Fruit fly (Drosophila melanogaster): ENCODE results near the gene Polr3G.

Gene Polr3G

DNA sequence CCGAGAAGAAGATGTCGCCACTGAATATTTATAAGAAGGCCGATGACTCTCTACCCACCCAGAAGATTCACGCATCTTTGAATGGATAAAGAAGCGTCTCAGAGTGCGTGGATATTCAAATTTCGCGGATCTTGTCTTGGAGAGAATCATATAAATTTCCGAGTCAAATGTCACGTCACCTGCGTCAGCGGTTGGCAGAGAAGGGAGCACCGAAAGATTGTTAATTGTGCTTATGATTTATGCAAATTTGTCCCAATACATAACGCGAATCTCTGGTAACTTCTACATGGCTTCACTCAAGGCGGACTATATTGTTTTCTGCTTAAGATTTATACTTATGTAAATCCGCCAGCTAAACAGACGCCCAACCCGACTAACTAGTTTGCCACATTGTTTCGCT lies 35.8 kb downstream of the Polr3G start:
- no peak for TF ChIP-seq CG5204 (GFP tag; optimal IDR thresholded peaks at IDR 0.05)
- no peak for TF ChIP-seq Crg-1 (GFP tag; optimal IDR thresholded peaks at IDR 0.05)
- no peak for TF ChIP-seq bab1 (GFP tag; optimal IDR thresholded peaks at IDR 0.05)

dm6 chr3L:17388895-17389294 lies 38.0 kb downstream of the Polr3G start, which contains the start of gene CG13731:
Gene CG13731 (minus strand): TSS chr3L:17388956.
- TF ChIP-seq CG33017 (tag; optimal IDR thresholded peaks at IDR 0.05): no peak
- no peak for TF ChIP-seq toe (GFP tag; optimal IDR thresholded peaks at IDR 0.05)
- TF ChIP-seq pad (GFP tag; optimal IDR thresholded peaks at IDR 0.05): no peak
- no peak for TF ChIP-seq CG14711 (tag; optimal IDR thresholded peaks at IDR 0.05)
- no peak for TF ChIP-seq CG7101 (tag; optimal IDR thresholded peaks at IDR 0.05)
- no peak for TF ChIP-seq CG12768 (GFP tag; optimal IDR thresholded peaks at IDR 0.05)
- no peak for TF ChIP-seq cnc (optimal IDR thresholded peaks at IDR 0.05)
- TF ChIP-seq Mnt (GFP tag; optimal IDR thresholded peaks at IDR 0.05): no peak
- no peak for TF ChIP-seq Crg-1 (GFP tag; optimal IDR thresholded peaks at IDR 0.05)
- TF ChIP-seq Clk (GFP tag; optimal IDR thresholded peaks at IDR 0.05): no peak
- TF ChIP-seq CG11617 (GFP tag; optimal IDR thresholded peaks at IDR 0.05): no peak
- no peak for TF ChIP-seq ovo (GFP tag; optimal IDR thresholded peaks at IDR 0.05)

- TF ChIP-seq CG12768 (GFP tag; optimal IDR thresholded peaks at IDR 0.05) (no peak), ovo (GFP tag; optimal IDR thresholded peaks at IDR 0.05) (no peak), Mnt (GFP tag; optimal IDR thresholded peaks at IDR 0.05) (no peak), pad (GFP tag; optimal IDR thresholded peaks at IDR 0.05) (no peak), CG1620 (GFP tag; optimal IDR thresholded peaks at IDR 0.05) (no peak), CG7101 (tag; optimal IDR thresholded peaks at IDR 0.05) (no peak), CG5204 (GFP tag; optimal IDR thresholded peaks at IDR 0.05) (no peak), bab1 (GFP tag; optimal IDR thresholded peaks at IDR 0.05) (no peak), CG7045 (GFP tag; optimal IDR thresholded peaks at IDR 0.05) (no peak), cnc (optimal IDR thresholded peaks at IDR 0.05) (no peak), tj (GFP tag; optimal IDR thresholded peaks at IDR 0.05) (no peak), Hr96 (GFP tag; optimal IDR thresholded peaks at IDR 0.05) (no peak), CG14711 (tag; optimal IDR thresholded peaks at IDR 0.05) (no peak), CG11617 (GFP tag; optimal IDR thresholded peaks at IDR 0.05) (no peak), Clk (GFP tag; optimal IDR thresholded peaks at IDR 0.05) (no peak), kay (GFP tag; ENCODE audit: borderline replicate concordance) (no peak), cic (GFP tag; optimal IDR thresholded peaks at IDR 0.05) (no peak), toe (GFP tag; optimal IDR thresholded peaks at IDR 0.05) (no peak), CG33017 (tag; optimal IDR thresholded peaks at IDR 0.05) (no peak)
These were observed 40.1 kb downstream of the Polr3G start for dm6 chr3L:17386612-17387382.

DNA sequence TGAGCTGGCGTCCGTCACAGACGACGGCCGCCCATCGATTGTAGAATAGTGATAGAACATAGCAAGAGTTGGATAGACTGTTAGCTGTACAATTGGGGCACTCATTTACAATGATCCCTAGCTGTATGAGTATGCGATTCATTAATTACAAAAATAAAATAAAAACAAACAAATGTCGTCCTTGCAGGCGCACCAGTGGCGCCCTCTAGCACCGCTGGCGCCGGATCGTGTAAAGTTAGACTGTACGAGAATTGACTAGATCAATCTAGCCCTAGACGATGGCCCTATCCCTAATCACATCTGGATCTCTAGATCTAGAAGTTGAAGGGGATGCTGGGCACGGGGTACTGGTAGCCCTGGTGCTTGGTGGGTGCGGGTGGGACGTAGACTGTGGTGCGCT lies 43.2 kb downstream of the Polr3G start:
- no peak for TF ChIP-seq toe (GFP tag; optimal IDR thresholded peaks at IDR 0.05)
- TF ChIP-seq CG5204 (GFP tag; optimal IDR thresholded peaks at IDR 0.05): no peak
- no peak for TF ChIP-seq CG33017 (tag; optimal IDR thresholded peaks at IDR 0.05)
- no peak for TF ChIP-seq Hr96 (GFP tag; optimal IDR thresholded peaks at IDR 0.05)
- no peak for TF ChIP-seq Clk (GFP tag; optimal IDR thresholded peaks at IDR 0.05)
- no peak for TF ChIP-seq ovo (GFP tag; optimal IDR thresholded peaks at IDR 0.05)
- no peak for TF ChIP-seq CG1620 (GFP tag; optimal IDR thresholded peaks at IDR 0.05)
- TF ChIP-seq tj (GFP tag; optimal IDR thresholded peaks at IDR 0.05): no peak
- no peak for TF ChIP-seq CG11617 (GFP tag; optimal IDR thresholded peaks at IDR 0.05)
- TF ChIP-seq bab1 (GFP tag; optimal IDR thresholded peaks at IDR 0.05): no peak
- no peak for TF ChIP-seq cic (GFP tag; optimal IDR thresholded peaks at IDR 0.05)
- TF ChIP-seq cnc (optimal IDR thresholded peaks at IDR 0.05): no peak
- TF ChIP-seq CG14711 (tag; optimal IDR thresholded peaks at IDR 0.05): no peak
- no peak for TF ChIP-seq CG12768 (GFP tag; optimal IDR thresholded peaks at IDR 0.05)

DNA sequence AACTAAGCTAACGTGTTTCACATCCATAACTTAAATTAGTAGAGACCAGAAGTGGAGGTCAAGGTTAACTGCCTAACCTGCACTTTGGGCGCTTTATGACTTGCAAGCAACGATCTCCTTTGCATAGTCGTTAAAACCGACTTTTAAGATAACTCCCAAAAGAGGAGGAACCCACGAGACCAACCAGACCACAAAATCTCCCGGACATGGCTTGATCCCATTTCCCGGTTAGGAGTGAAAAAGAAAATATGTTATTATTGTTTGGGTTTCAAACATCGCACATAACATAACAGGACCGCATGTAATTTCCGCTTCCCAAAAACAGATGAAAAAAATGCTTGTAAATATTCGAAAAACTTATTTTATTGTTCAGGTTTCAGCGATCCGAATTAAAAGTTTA lies 43.6 kb downstream of the Polr3G start:
- TF ChIP-seq pad (GFP tag; optimal IDR thresholded peaks at IDR 0.05) (no peak), Crg-1 (GFP tag; optimal IDR thresholded peaks at IDR 0.05) (no peak), toe (GFP tag; optimal IDR thresholded peaks at IDR 0.05) (no peak), CG1620 (GFP tag; optimal IDR thresholded peaks at IDR 0.05) (no peak), CG14711 (tag; optimal IDR thresholded peaks at IDR 0.05) (no peak), cic (GFP tag; optimal IDR thresholded peaks at IDR 0.05) (no peak), CG12768 (GFP tag; optimal IDR thresholded peaks at IDR 0.05) (no peak), ovo (GFP tag; optimal IDR thresholded peaks at IDR 0.05) (no peak)

DNA sequence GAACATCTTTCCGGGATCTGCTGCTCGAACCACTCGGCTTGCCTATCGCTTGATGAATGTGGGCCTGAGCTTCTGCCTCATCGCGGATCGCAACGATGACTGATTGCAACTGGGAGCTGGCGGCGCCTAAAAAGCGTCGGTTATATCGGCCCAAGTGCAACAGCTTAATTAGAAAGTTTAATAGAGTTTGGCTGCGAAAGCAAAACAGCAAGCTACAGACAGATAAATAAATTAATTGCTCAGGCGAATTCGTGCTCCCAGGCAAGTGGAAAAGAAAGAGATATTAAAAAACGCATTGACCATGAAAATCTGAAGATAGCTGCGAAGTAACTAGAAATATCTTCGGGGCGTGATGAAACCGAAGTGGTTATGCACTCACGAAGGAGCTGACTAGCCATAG lies 44.3 kb downstream of the Polr3G start, which contains the start of gene CG13728:
Gene CG13728, minus strand, starts transcription at position 101 of the 400 bp plus-strand sequence.
- TF ChIP-seq CG14711 (tag; optimal IDR thresholded peaks at IDR 0.05) (no peak), pad (GFP tag; optimal IDR thresholded peaks at IDR 0.05) (no peak), tj (GFP tag; optimal IDR thresholded peaks at IDR 0.05) (no peak), CG5204 (GFP tag; optimal IDR thresholded peaks at IDR 0.05) (no peak), CG11617 (GFP tag; optimal IDR thresholded peaks at IDR 0.05) (no peak), toe (GFP tag; optimal IDR thresholded peaks at IDR 0.05) (no peak), CG1620 (GFP tag; optimal IDR thresholded peaks at IDR 0.05) (no peak), CG7045 (GFP tag; optimal IDR thresholded peaks at IDR 0.05) (no peak), CG12768 (GFP tag; optimal IDR thresholded peaks at IDR 0.05) (no peak), bab1 (GFP tag; optimal IDR thresholded peaks at IDR 0.05) (no peak), Mnt (GFP tag; optimal IDR thresholded peaks at IDR 0.05) (no peak), CG7101 (tag; optimal IDR thresholded peaks at IDR 0.05) (no peak), kay (GFP tag; ENCODE audit: borderline replicate concordance) (no peak)

Measured in whole organism, adult.